Worm (Caenorhabditis elegans) whole organism, L1 larva: ENCODE data around the gene C17F4.3.
A peak's percentile ranks its signal among the peaks of the same experiment; 100 is the strongest.

Experiments
- C04F5.9 ChIP-seq: sonication (generic microtip); optimal IDR thresholded peaks from 2 replicates; lab custom pipeline; 2016; ENCODE audit warnings: missing genetic modification characterization, missing compliant biosample characterization
- C16A3.4 ChIP-seq: fragments of 150-350 bp; optimal IDR thresholded peaks from 2 replicates; lab custom pipeline; 2014; ENCODE audit warnings: missing biosample characterization, missing genetic modification characterization
- ama-1 ChIP-seq: fragments of 150-350 bp; optimal IDR thresholded peaks from 2 replicates; lab custom pipeline; 2014
- ceh-63 ChIP-seq: fragments of 200-800 bp; sonication (Bioruptor generic); optimal IDR thresholded peaks from 2 replicates; lab custom pipeline; 2018; ENCODE audit warnings: mild to moderate bottlenecking, missing genetic modification characterization, missing compliant biosample characterization
- ceh-8 ChIP-seq: fragments of 200-800 bp; sonication (Bioruptor generic); optimal IDR thresholded peaks from 2 replicates; lab custom pipeline; 2018; ENCODE audit warnings: mild to moderate bottlenecking, missing genetic modification characterization, moderate library complexity, missing compliant biosample characterization
- ceh-82 ChIP-seq, 3 experiments: fragments of 150-350 bp in 1 of 3; sonication (generic microtip) in 2 of 3; optimal IDR thresholded peaks; 2 replicates each; lab custom pipeline; 2014 to 2017; ENCODE audit warnings: missing biosample characterization in 3 of 3, missing genetic modification characterization in 3 of 3
- ceh-88 ChIP-seq: fragments of 200-800 bp; sonication (Bioruptor generic); IDR thresholded peaks from 2 replicates; pipeline ENCODE4 v1.3.6; 2022; ENCODE audit warnings: missing genetic modification characterization, missing compliant biosample characterization
- dpl-1 ChIP-seq, 3 experiments: fragments of 150-350 bp in 2 of 3; sonication (generic microtip) in 1 of 3; optimal IDR thresholded peaks; 2 replicates each; lab custom pipeline; 2014 to 2017; ENCODE audit warnings: missing biosample characterization in 3 of 3, missing genetic modification characterization in 3 of 3, missing genetic modification reagents in 3 of 3
- dsc-1 ChIP-seq: sonication (generic microtip); optimal IDR thresholded peaks from 2 replicates; lab custom pipeline; 2016; ENCODE audit warnings: mild to moderate bottlenecking, missing genetic modification characterization, missing compliant biosample characterization
- elt-2 ChIP-seq: sonication (generic microtip); optimal IDR thresholded peaks from 2 replicates; lab custom pipeline; 2016; ENCODE audit warnings: missing genetic modification characterization, mild to moderate bottlenecking, inconsistent platforms, missing compliant biosample characterization, missing genetic modification reagents
- elt-3 ChIP-seq, 6 experiments: fragments of 150-350 bp in 1 of 6; sonication (generic microtip); optimal IDR thresholded peaks; 2 replicates each; lab custom pipeline; 2017 to 2018; ENCODE audit warnings: missing biosample characterization in 6 of 6, missing genetic modification characterization in 6 of 6, inconsistent platforms in 1 of 6
- ets-5 ChIP-seq: fragments of 200-800 bp; sonication (Bioruptor generic); IDR thresholded peaks from 2 replicates; pipeline ENCODE4 v1.3.6; 2022; ENCODE audit warnings: missing genetic modification characterization, missing compliant biosample characterization
- fkh-10 ChIP-seq: sonication (generic microtip); optimal IDR thresholded peaks from 2 replicates; lab custom pipeline; 2017; ENCODE audit warnings: missing biosample characterization, missing genetic modification reagents, missing genetic modification characterization
- fkh-8 ChIP-seq: sonication (generic microtip); optimal IDR thresholded peaks from 2 replicates; lab custom pipeline; 2016; ENCODE audit warnings: mild to moderate bottlenecking, missing genetic modification characterization, missing compliant biosample characterization
- hlh-4 ChIP-seq: sonication (generic microtip); optimal IDR thresholded peaks from 2 replicates; lab custom pipeline; 2016; ENCODE audit warnings: mild to moderate bottlenecking, missing genetic modification characterization, missing compliant biosample characterization
- irx-1 ChIP-seq: sonication (generic microtip); optimal IDR thresholded peaks from 2 replicates; lab custom pipeline; 2016; ENCODE audit warnings: missing genetic modification characterization, missing compliant biosample characterization
- lin-13 ChIP-seq: fragments of 150-350 bp; optimal IDR thresholded peaks from 2 replicates; lab custom pipeline; 2014; ENCODE audit warnings: missing biosample characterization, missing genetic modification reagents, missing genetic modification characterization
- lir-3 ChIP-seq: sonication (generic microtip); optimal IDR thresholded peaks from 2 replicates; lab custom pipeline; 2016; ENCODE audit warnings: mild to moderate bottlenecking, missing genetic modification characterization, moderate library complexity, missing compliant biosample characterization; ENCODE audit not compliant: poor library complexity
- mef-2 ChIP-seq: fragments of 150-350 bp; optimal IDR thresholded peaks from 2 replicates; lab custom pipeline; 2014; ENCODE audit warnings: missing biosample characterization, missing genetic modification characterization
- mep-1 ChIP-seq: fragments of 150-350 bp; optimal IDR thresholded peaks from 2 replicates; lab custom pipeline; 2014; ENCODE audit warnings: missing biosample characterization, missing genetic modification characterization
- nhr-11 ChIP-seq: fragments of 150-350 bp; optimal IDR thresholded peaks from 2 replicates; lab custom pipeline; 2014; ENCODE audit warnings: missing biosample characterization, missing genetic modification characterization
- nhr-19 ChIP-seq: fragments of 200-800 bp; sonication (Bioruptor generic); conservative IDR thresholded peaks from 2 replicates; pipeline ENCODE4 v1.3.6; 2022; ENCODE audit warnings: missing genetic modification characterization, missing compliant biosample characterization
- nhr-20 ChIP-seq: sonication (generic microtip); optimal IDR thresholded peaks from 2 replicates; lab custom pipeline; 2016; ENCODE audit warnings: mild to moderate bottlenecking, missing genetic modification characterization, missing compliant biosample characterization
- nhr-237 ChIP-seq: fragments of 150-350 bp; optimal IDR thresholded peaks from 2 replicates; lab custom pipeline; 2014; ENCODE audit warnings: missing biosample characterization, missing genetic modification characterization
- nhr-28 ChIP-seq: fragments of 150-350 bp; optimal IDR thresholded peaks from 2 replicates; lab custom pipeline; 2014; ENCODE audit warnings: missing biosample characterization, missing genetic modification characterization
- nhr-47 ChIP-seq: sonication (generic microtip); optimal IDR thresholded peaks from 2 replicates; lab custom pipeline; 2016; ENCODE audit warnings: mild to moderate bottlenecking, missing genetic modification characterization, moderate library complexity, missing compliant biosample characterization
- nhr-71 ChIP-seq: sonication (generic microtip); optimal IDR thresholded peaks from 2 replicates; lab custom pipeline; 2016; ENCODE audit warnings: mild to moderate bottlenecking, missing genetic modification characterization, moderate library complexity, missing compliant biosample characterization
- nhr-90 ChIP-seq: sonication (generic microtip); optimal IDR thresholded peaks from 2 replicates; lab custom pipeline; 2016; ENCODE audit warnings: mild to moderate bottlenecking, missing genetic modification characterization, missing compliant biosample characterization; ENCODE audit not compliant: poor library complexity
- pag-3 ChIP-seq: sonication (generic microtip); optimal IDR thresholded peaks from 2 replicates; lab custom pipeline; 2017; ENCODE audit warnings: missing genetic modification characterization, mild to moderate bottlenecking, missing compliant biosample characterization, antibody characterized with exemption, borderline replicate concordance; ENCODE audit not compliant: insufficient read depth
- pqm-1 ChIP-seq: sonication (generic microtip); optimal IDR thresholded peaks from 3 replicates; lab custom pipeline; 2017; ENCODE audit warnings: missing biosample characterization, missing genetic modification characterization
- snu-23 ChIP-seq: sonication (generic microtip); optimal IDR thresholded peaks from 2 replicates; lab custom pipeline; 2016; ENCODE audit warnings: missing genetic modification characterization, missing compliant biosample characterization
- sptf-1 ChIP-seq: fragments of 150-350 bp; optimal IDR thresholded peaks from 2 replicates; lab custom pipeline; 2014; ENCODE audit warnings: missing biosample characterization, missing genetic modification characterization
- tlp-1 ChIP-seq: fragments of 150-350 bp; optimal IDR thresholded peaks from 2 replicates; lab custom pipeline; 2014; ENCODE audit warnings: missing biosample characterization, missing genetic modification characterization
- unc-130 ChIP-seq: fragments of 150-350 bp; optimal IDR thresholded peaks from 2 replicates; lab custom pipeline; 2017; ENCODE audit warnings: missing biosample characterization, missing genetic modification characterization, inconsistent platforms
- unc-30 ChIP-seq: sonication (generic microtip); optimal IDR thresholded peaks from 2 replicates; lab custom pipeline; 2017; ENCODE audit warnings: missing biosample characterization, missing genetic modification characterization
- unc-86 ChIP-seq: sonication (generic microtip); optimal IDR thresholded peaks from 2 replicates; lab custom pipeline; 2016; ENCODE audit warnings: missing genetic modification characterization, missing compliant biosample characterization
- zag-1 ChIP-seq: fragments of 150-350 bp; optimal IDR thresholded peaks from 2 replicates; lab custom pipeline; 2014; ENCODE audit warnings: missing biosample characterization, missing genetic modification characterization

The C17F4.3 gene

ce11 chrII:3270598-3270997 lies 30.3 kb downstream of the C17F4.3 start:
- TF ChIP-seq pag-3 (tag; lab: Kevin White, UChicago) (no peak), nhr-28 (tag; lab: Kevin White, UChicago) (no peak), ceh-63 (no peak), lir-3 (tag; lab: Kevin White, UChicago) (no peak), mef-2 (tag; lab: Kevin White, UChicago) (no peak), pqm-1 (tag; lab: Kevin White, UChicago) (no peak), unc-30 (tag; lab: Kevin White, UChicago) (peak; percentile 26), nhr-11 (tag; lab: Kevin White, UChicago) (no peak), ceh-82 (tag; optimal IDR thresholded peaks at IDR 0.05; lab: Kevin White, UChicago) (no peak), mep-1 (tag; lab: Kevin White, UChicago) (peak; percentile 9), snu-23 (GFP tag; lab: Kevin White, UChicago) (no peak), tlp-1 (no peak), nhr-20 (tag; lab: Kevin White, UChicago) (no peak), ama-1 (lab: Kevin White, UChicago) (no peak), fkh-8 (tag; lab: Kevin White, UChicago) (peak; percentile 4), hlh-4 (tag; lab: Kevin White, UChicago) (no peak), nhr-237 (tag; lab: Kevin White, UChicago) (no peak), ceh-8 (GFP tag; lab: Kevin White, UChicago) (no peak), unc-130 (tag; lab: Kevin White, UChicago) (no peak), unc-86 (tag; lab: Kevin White, UChicago) (no peak), nhr-19 (GFP tag; lab: Robert Waterston, UW) (no peak), nhr-71 (tag; lab: Kevin White, UChicago) (peak; percentile 27), elt-3 (tag; optimal IDR thresholded peaks at IDR 0.05; lab: Kevin White, UChicago) (no peak), zag-1 (tag; lab: Kevin White, UChicago) (no peak), nhr-47 (tag; lab: Kevin White, UChicago) (no peak), dsc-1 (peak; percentile 59), C16A3.4 (no peak), fkh-10 (GFP tag; lab: Kevin White, UChicago) (no peak), nhr-90 (no peak), irx-1 (tag; lab: Kevin White, UChicago) (no peak)

DNA sequence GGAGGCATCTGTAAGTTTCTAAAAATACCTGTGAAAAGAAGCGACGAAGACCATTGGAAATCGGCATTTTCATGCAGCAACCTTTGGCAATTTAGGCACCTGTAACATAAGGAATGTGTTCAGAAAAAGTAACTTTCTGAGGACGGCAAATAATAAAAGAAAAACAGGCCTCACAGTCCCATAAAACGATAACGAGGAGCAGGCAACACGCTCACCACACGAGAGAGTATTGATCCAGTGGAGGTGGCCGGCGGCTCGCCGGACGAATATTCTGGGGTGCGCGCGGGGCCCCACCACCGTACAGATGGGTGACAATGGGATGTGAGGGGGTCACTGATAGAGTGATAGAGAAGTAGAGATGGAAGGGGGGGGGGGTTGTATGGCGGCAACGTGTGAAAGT lies 34.6 kb downstream of the C17F4.3 start, which contains the start of gene F02E11.3:
Gene F02E11.3 (minus strand): TSS at position 101 of the 400 bp plus-strand sequence.
- TF ChIP-seq ets-5 (GFP tag; lab: Robert Waterston, UW), result no peak
- no peak for TF ChIP-seq C16A3.4
- TF ChIP-seq mep-1 (tag; lab: Kevin White, UChicago), result no peak
- no peak for TF ChIP-seq sptf-1 (tag; lab: Kevin White, UChicago)

- TF ChIP-seq C04F5.9 (tag; lab: Kevin White, UChicago), result no peak
- no peak for TF ChIP-seq ceh-88 (GFP tag; lab: Robert Waterston, UW)
- TF ChIP-seq ceh-8 (GFP tag; lab: Kevin White, UChicago), result no peak
- no peak for TF ChIP-seq dpl-1 (GFP tag; optimal IDR thresholded peaks at IDR 0.05; lab: Kevin White, UChicago)
- TF ChIP-seq lin-13 (GFP tag; lab: Kevin White, UChicago), result no peak
- no peak for TF ChIP-seq ceh-82 (tag; optimal IDR thresholded peaks at IDR 0.05; lab: Kevin White, UChicago)
- no peak for TF ChIP-seq ets-5 (GFP tag; lab: Robert Waterston, UW)
- TF ChIP-seq irx-1 (tag; lab: Kevin White, UChicago), result no peak
- no peak for TF ChIP-seq elt-2
- no peak for TF ChIP-seq nhr-237 (tag; lab: Kevin White, UChicago)
- no peak for TF ChIP-seq nhr-28 (tag; lab: Kevin White, UChicago)
- no peak for TF ChIP-seq sptf-1 (tag; lab: Kevin White, UChicago)
Observed at ce11 chrII:3277686-3278085, 37.4 kb downstream of the C17F4.3 start, which contains the start of gene F02E11.4. TSS of gene F02E11.4 (minus strand) at chrII:3277786.
